Fruit fly (Drosophila melanogaster) whole organism, prepupa: ENCODE measurements around the gene CG32483.

Experiments used
- Blimp-1 ChIP-seq: fragments of 200-800 bp; sonication (Bioruptor generic); optimal IDR thresholded peaks from 3 replicates; lab custom pipeline; 2017; ENCODE audit warnings: missing biosample characterization, missing genetic modification characterization, mild to moderate bottlenecking, moderate library complexity, missing genetic modification reagents
- CG10669 ChIP-seq: fragments of 200-800 bp; sonication (Bioruptor generic); optimal IDR thresholded peaks from 3 replicates; lab custom pipeline; 2018; ENCODE audit warnings: missing biosample characterization, mild to moderate bottlenecking, missing genetic modification characterization, moderate library complexity
- CG11294 ChIP-seq: fragments of 200-800 bp; sonication (Bioruptor generic); IDR thresholded peaks from 2 replicates; pipeline ENCODE4 v1.3.6; 2022; ENCODE audit warnings: missing biosample characterization, missing genetic modification characterization
- CG11762 ChIP-seq: fragments of 200-800 bp; sonication (Bioruptor generic); optimal IDR thresholded peaks from 3 replicates; lab custom pipeline; 2016; ENCODE audit warnings: missing biosample characterization, missing genetic modification characterization; ENCODE audit not compliant: insufficient read depth
- CG15336 ChIP-seq: fragments of 200-800 bp; sonication (Bioruptor generic); IDR thresholded peaks from 2 replicates; pipeline ENCODE4 v1.3.6; 2022; ENCODE audit warnings: missing biosample characterization, missing genetic modification characterization
- CG1621 ChIP-seq: fragments of 200-800 bp; sonication (Bioruptor generic); optimal IDR thresholded peaks from 3 replicates; lab custom pipeline; 2018; ENCODE audit warnings: missing biosample characterization, mild to moderate bottlenecking, missing genetic modification characterization
- CG16779 ChIP-seq: fragments of 200-800 bp; sonication (Bioruptor generic); optimal IDR thresholded peaks from 3 replicates; lab custom pipeline; 2017; ENCODE audit warnings: missing biosample characterization, mild to moderate bottlenecking, missing genetic modification characterization
- CG4318 ChIP-seq: fragments of 200-800 bp; sonication (Bioruptor generic); optimal IDR thresholded peaks from 3 replicates; lab custom pipeline; 2017; ENCODE audit warnings: missing biosample characterization, mild to moderate bottlenecking, missing genetic modification characterization
- CG6163 ChIP-seq: fragments of 200-800 bp; sonication (Bioruptor generic); IDR thresholded peaks from 3 replicates; pipeline ENCODE4 v1.3.6; 2022; ENCODE audit warnings: missing biosample characterization, missing genetic modification characterization
- CG6854 ChIP-seq: fragments of 200-800 bp; sonication (Bioruptor generic); optimal IDR thresholded peaks from 2 replicates; lab custom pipeline; 2017; ENCODE audit warnings: missing biosample characterization, mild to moderate bottlenecking, missing genetic modification characterization
- CG7368 ChIP-seq: fragments of 200-800 bp; sonication (Bioruptor generic); optimal IDR thresholded peaks from 3 replicates; lab custom pipeline; 2016; ENCODE audit warnings: missing biosample characterization, missing genetic modification characterization
- CG8119 ChIP-seq: fragments of 200-800 bp; sonication (Bioruptor generic); IDR thresholded peaks from 3 replicates; pipeline ENCODE4 v1.3.6; 2022; ENCODE audit warnings: missing biosample characterization, missing genetic modification characterization
- CG8632 ChIP-seq: fragments of 200-800 bp; sonication (Bioruptor generic); optimal IDR thresholded peaks from 3 replicates; lab custom pipeline; 2016; ENCODE audit warnings: missing biosample characterization, missing genetic modification characterization
- Eip75B ChIP-seq: fragments of 200-800 bp; sonication (Bioruptor generic); optimal IDR thresholded peaks from 3 replicates; lab custom pipeline; 2016; ENCODE audit warnings: missing biosample characterization, missing genetic modification characterization
- Eip78C ChIP-seq: fragments of 200-800 bp; sonication (Bioruptor generic); peaks from one replicate; lab custom pipeline; 2016; ENCODE audit warnings: missing biosample characterization, missing genetic modification characterization
- Ets21C ChIP-seq: fragments of 200-800 bp; sonication (Bioruptor generic); optimal IDR thresholded peaks from 3 replicates; lab custom pipeline; 2016; ENCODE audit warnings: missing biosample characterization, missing genetic modification characterization
- Ets96B ChIP-seq: fragments of 200-800 bp; optimal IDR thresholded peaks from 2 replicates; lab custom pipeline; 2019; ENCODE audit warnings: missing biosample characterization, mild to moderate bottlenecking, missing genetic modification characterization, moderate library complexity
- Gug ChIP-seq: fragments of 200-800 bp; sonication (Bioruptor generic); IDR thresholded peaks from 2 replicates; pipeline ENCODE4 v1.3.6; 2022; ENCODE audit warnings: missing biosample characterization, missing genetic modification characterization
- Hr4 ChIP-seq: fragments of 200-800 bp; sonication (Bioruptor generic); optimal IDR thresholded peaks from 3 replicates; lab custom pipeline; 2016; ENCODE audit warnings: missing biosample characterization, missing genetic modification characterization
- Lpt ChIP-seq: fragments of 200-800 bp; sonication (Bioruptor generic); optimal IDR thresholded peaks from 3 replicates; lab custom pipeline; 2016; ENCODE audit warnings: missing biosample characterization, missing genetic modification characterization
- Met ChIP-seq: fragments of 200-800 bp; sonication (Bioruptor generic); optimal IDR thresholded peaks from 3 replicates; lab custom pipeline; 2016; ENCODE audit warnings: missing biosample characterization, missing genetic modification characterization
- OdsH ChIP-seq: fragments of 200-800 bp; sonication (Bioruptor generic); optimal IDR thresholded peaks from 3 replicates; lab custom pipeline; 2016; ENCODE audit warnings: missing biosample characterization, missing genetic modification characterization
- Sox15 ChIP-seq: fragments of 200-800 bp; sonication (Bioruptor generic); optimal IDR thresholded peaks from 3 replicates; lab custom pipeline; 2016; ENCODE audit warnings: missing biosample characterization, missing genetic modification characterization
- acj6 ChIP-seq: fragments of 200-800 bp; sonication (Bioruptor generic); optimal IDR thresholded peaks from 3 replicates; lab custom pipeline; 2016; ENCODE audit warnings: missing biosample characterization, missing genetic modification characterization
- cyc ChIP-seq: fragments of 200-800 bp; sonication (Bioruptor generic); optimal IDR thresholded peaks from 3 replicates; lab custom pipeline; 2016; ENCODE audit warnings: missing biosample characterization, missing genetic modification characterization
- dac ChIP-seq: fragments of 200-800 bp; sonication (Bioruptor generic); optimal IDR thresholded peaks from 2 replicates; lab custom pipeline; 2017; ENCODE audit warnings: missing biosample characterization, mild to moderate bottlenecking, missing genetic modification characterization
- eg ChIP-seq: fragments of 200-800 bp; sonication (Bioruptor generic); IDR thresholded peaks from 3 replicates; pipeline ENCODE4 v1.3.6; 2022; ENCODE audit warnings: missing biosample characterization, missing genetic modification characterization
- fd59A ChIP-seq: fragments of 200-800 bp; sonication (Bioruptor generic); optimal IDR thresholded peaks from 2 replicates; lab custom pipeline; 2017; ENCODE audit warnings: missing biosample characterization, mild to moderate bottlenecking, missing genetic modification characterization, missing genetic modification reagents
- fd85E ChIP-seq: fragments of 200-800 bp; sonication (Bioruptor generic); optimal IDR thresholded peaks from 3 replicates; lab custom pipeline; 2016; ENCODE audit warnings: missing biosample characterization, missing genetic modification characterization
- net ChIP-seq: fragments of 200-800 bp; sonication (Bioruptor generic); optimal IDR thresholded peaks from 3 replicates; lab custom pipeline; 2016; ENCODE audit warnings: missing biosample characterization, missing genetic modification characterization
- pdm3 ChIP-seq: fragments of 200-800 bp; sonication (Bioruptor generic); optimal IDR thresholded peaks from 3 replicates; lab custom pipeline; 2016; ENCODE audit warnings: missing biosample characterization, missing genetic modification characterization
- spab ChIP-seq: fragments of 200-800 bp; sonication (Bioruptor generic); optimal IDR thresholded peaks from 2 replicates; lab custom pipeline; 2017; ENCODE audit warnings: missing biosample characterization, mild to moderate bottlenecking, missing genetic modification characterization, missing genetic modification reagents
- ss ChIP-seq, 2 experiments: fragments of 200-800 bp; sonication (Bioruptor generic); optimal IDR thresholded peaks; 2 replicates in 1 of 2; 3 replicates in 1 of 2; lab custom pipeline; 2017 to 2018; ENCODE audit warnings: mild to moderate bottlenecking in 2 of 2, missing biosample characterization in 2 of 2, missing genetic modification characterization in 2 of 2, moderate library complexity in 1 of 2
- topi ChIP-seq: fragments of 200-800 bp; sonication (Bioruptor generic); optimal IDR thresholded peaks from 3 replicates; lab custom pipeline; 2016; ENCODE audit warnings: missing biosample characterization, missing genetic modification characterization

Gene CG32483

dm6 chr3L:724518-725341, 34.8 kb upstream of the CG32483 start (continued):
- TF ChIP-seq CG15336 (GFP tag; lab: Robert Waterston, UW): peak; percentile 93
- TF ChIP-seq Ets96B (tag; lab: Kevin White, UChicago): peak; percentile 91
- TF ChIP-seq OdsH: peak; percentile 93
- TF ChIP-seq CG8632 (GFP tag; lab: Kevin White, UChicago): peak; percentile 94
- TF ChIP-seq acj6: peak; percentile 93
- TF ChIP-seq CG8119 (GFP tag; lab: Robert Waterston, UW): peak; percentile 93
- TF ChIP-seq Eip75B (GFP tag; lab: Kevin White, UChicago): peak; percentile 96
- TF ChIP-seq net: peak; percentile 92
- TF ChIP-seq Hr4 (GFP tag; lab: Kevin White, UChicago): peak; percentile 84
- TF ChIP-seq Blimp-1 (GFP tag; lab: Kevin White, UChicago): peak; percentile 76
- peak; percentile 95 for TF ChIP-seq topi (GFP tag; lab: Kevin White, UChicago)
- TF ChIP-seq CG1621: peak; percentile 95
- TF ChIP-seq CG10669 (GFP tag; lab: Kevin White, UChicago): peak; percentile 92
- peak; percentile 91 for TF ChIP-seq pdm3 (GFP tag; lab: Kevin White, UChicago)
- TF ChIP-seq Lpt (GFP tag; lab: Kevin White, UChicago): peak; percentile 81
- peak; percentile 86 for TF ChIP-seq CG6854
- TF ChIP-seq CG4318: peak; percentile 80
- peak; percentile 88 for TF ChIP-seq CG11762 (GFP tag; lab: Kevin White, UChicago)
- peak; percentile 88 to 90 for TF ChIP-seq ss (GFP tag; optimal IDR thresholded peaks at IDR 0.05; lab: Kevin White, UChicago)
- peak; percentile 86 for TF ChIP-seq fd59A
- TF ChIP-seq fd85E (GFP tag; lab: Kevin White, UChicago): peak; percentile 82
- TF ChIP-seq Eip78C (GFP tag; lab: Kevin White, UChicago): peak; percentile 99

DNA sequence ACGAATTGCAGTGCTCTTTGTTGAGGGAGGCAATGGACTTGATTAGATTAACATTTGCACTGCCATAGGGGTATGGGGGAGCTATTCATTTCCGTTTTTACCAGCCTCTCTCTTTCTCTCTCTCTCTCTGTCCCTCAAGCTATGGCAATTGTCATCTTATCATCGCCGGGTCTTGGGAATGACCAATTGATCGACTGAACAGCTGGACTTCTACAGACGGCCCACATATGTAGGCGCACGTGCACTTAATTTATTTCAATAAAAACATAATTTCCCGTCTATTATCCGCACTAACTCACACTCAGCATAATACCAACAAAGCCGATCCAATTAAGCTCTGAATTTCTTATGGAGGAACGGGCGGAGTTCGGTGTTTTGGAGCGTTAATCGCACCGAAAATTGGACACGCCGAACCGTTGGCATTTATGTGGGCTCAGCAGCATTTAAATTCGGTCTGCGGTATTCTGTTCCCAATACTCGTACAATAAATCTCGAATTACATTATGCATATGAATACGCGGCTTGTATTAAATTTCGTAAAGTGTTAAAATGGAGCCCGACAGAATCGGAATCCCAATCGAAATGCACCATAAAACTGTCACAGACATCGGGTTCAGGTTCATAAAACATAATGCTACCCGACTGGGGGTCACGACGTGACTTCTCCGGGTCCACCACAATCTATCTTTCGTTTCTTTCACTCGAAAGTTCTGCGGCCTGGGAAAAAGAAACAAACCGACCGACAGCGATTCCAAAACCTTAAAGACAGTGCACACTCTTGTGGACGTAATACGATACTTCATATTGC, 34.0 kb upstream of the CG32483 start:
- TF ChIP-seq Ets21C: no peak
- no peak for TF ChIP-seq CG16779
- TF ChIP-seq cyc (GFP tag; lab: Kevin White, UChicago): no peak
- TF ChIP-seq Sox15 (GFP tag; lab: Kevin White, UChicago): no peak
- no peak for TF ChIP-seq CG11762 (GFP tag; lab: Kevin White, UChicago)
- TF ChIP-seq ss (GFP tag; optimal IDR thresholded peaks at IDR 0.05; lab: Kevin White, UChicago): no peak
- no peak for TF ChIP-seq CG4318
- no peak for TF ChIP-seq dac (GFP tag; lab: Kevin White, UChicago)
- TF ChIP-seq pdm3 (GFP tag; lab: Kevin White, UChicago): no peak
- TF ChIP-seq spab (GFP tag; lab: Kevin White, UChicago): no peak
- no peak for TF ChIP-seq fd59A
- no peak for TF ChIP-seq Met (GFP tag; lab: Kevin White, UChicago)
- no peak for TF ChIP-seq CG7368 (GFP tag; lab: Kevin White, UChicago)

DNA sequence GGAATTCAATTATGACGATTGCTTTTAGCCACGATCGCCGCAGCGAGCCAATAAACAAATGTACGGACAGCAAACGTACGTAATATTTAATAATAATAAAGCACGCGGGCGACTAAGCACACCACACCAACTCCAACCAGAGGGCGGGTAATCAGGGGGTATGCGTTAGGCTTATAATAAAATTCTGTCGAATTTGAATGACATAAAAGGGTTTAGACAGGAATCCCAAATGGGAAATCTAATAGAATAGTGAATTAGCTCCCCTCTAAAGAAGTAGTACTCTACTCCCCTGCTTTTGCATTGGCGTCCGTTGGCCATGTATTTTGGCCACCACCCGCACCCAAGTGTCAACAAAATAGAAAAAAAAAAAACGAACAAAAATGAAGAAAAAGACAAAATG, 32.5 kb upstream of the CG32483 start:
- TF ChIP-seq eg (GFP tag; lab: Robert Waterston, UW): peak; percentile 83
- TF ChIP-seq CG15336 (GFP tag; lab: Robert Waterston, UW): peak; percentile 63
- TF ChIP-seq Eip78C (GFP tag; lab: Kevin White, UChicago): no peak
- no peak for TF ChIP-seq CG8632 (GFP tag; lab: Kevin White, UChicago)
- peak; percentile 64 for TF ChIP-seq CG11294 (GFP tag; lab: Robert Waterston, UW)
- peak; percentile 33; the same call in 2 of the 3 replicates for TF ChIP-seq CG6163
- peak; percentile 65 for TF ChIP-seq Gug (GFP tag; lab: Robert Waterston, UW)
- peak; percentile 30; the same call in 1 of the 3 replicates for TF ChIP-seq CG8119 (GFP tag; lab: Robert Waterston, UW)
- TF ChIP-seq, all 60 proteins: peak for 6
